Worm (Caenorhabditis elegans) whole organism, late embryonic: ENCODE data around the gene znfx-1.

Experiments
- hlh-30 ChIP-seq: sonication (generic microtip); optimal IDR thresholded peaks from 2 replicates; lab custom pipeline; 2017; ENCODE audit warnings: antibody characterized with exemption, missing genetic modification characterization, missing compliant biosample characterization; ENCODE audit not compliant: insufficient read depth
- pqm-1 ChIP-seq: sonication (generic microtip); optimal IDR thresholded peaks from 2 replicates; lab custom pipeline; 2016; ENCODE audit warnings: missing genetic modification characterization, missing compliant biosample characterization

- TF ChIP-seq hlh-30 = no peak
- TF ChIP-seq pqm-1 (tag; lab: Kevin White, UChicago) = no peak
These were observed 1.8 kb upstream of the znfx-1 start for ce11 chrII:9211684-9212083.
